Fruit fly (Drosophila melanogaster) whole organism, wandering third instar larva: Measurements from ENCODE around the gene Klp98A.

Source experiments
- Dfd ChIP-seq: fragments of >200 bp; optimal IDR thresholded peaks from 2 replicates; lab custom pipeline; 2017; ENCODE audit warnings: missing biosample characterization, missing genetic modification characterization
- dmrt93B ChIP-seq: fragments of 200-800 bp; sonication (Bioruptor generic); optimal IDR thresholded peaks from 2 replicates; lab custom pipeline; 2018; ENCODE audit warnings: missing biosample characterization, mild to moderate bottlenecking, missing genetic modification characterization
- pan ChIP-seq: fragments of >200 bp; optimal IDR thresholded peaks from 2 replicates; lab custom pipeline; 2017

- TF ChIP-seq Dfd (GFP tag; lab: Kevin White, UChicago) (no peak), pan (lab: Kevin White, UChicago) (no peak), dmrt93B (no peak)
These were observed 3.1 kb downstream of the Klp98A start for dm6 chr3R:27555853-27556252.
